Worm (Caenorhabditis elegans): ENCODE data around the gene F58H1.6.

F58H1.6 gene

DNA sequence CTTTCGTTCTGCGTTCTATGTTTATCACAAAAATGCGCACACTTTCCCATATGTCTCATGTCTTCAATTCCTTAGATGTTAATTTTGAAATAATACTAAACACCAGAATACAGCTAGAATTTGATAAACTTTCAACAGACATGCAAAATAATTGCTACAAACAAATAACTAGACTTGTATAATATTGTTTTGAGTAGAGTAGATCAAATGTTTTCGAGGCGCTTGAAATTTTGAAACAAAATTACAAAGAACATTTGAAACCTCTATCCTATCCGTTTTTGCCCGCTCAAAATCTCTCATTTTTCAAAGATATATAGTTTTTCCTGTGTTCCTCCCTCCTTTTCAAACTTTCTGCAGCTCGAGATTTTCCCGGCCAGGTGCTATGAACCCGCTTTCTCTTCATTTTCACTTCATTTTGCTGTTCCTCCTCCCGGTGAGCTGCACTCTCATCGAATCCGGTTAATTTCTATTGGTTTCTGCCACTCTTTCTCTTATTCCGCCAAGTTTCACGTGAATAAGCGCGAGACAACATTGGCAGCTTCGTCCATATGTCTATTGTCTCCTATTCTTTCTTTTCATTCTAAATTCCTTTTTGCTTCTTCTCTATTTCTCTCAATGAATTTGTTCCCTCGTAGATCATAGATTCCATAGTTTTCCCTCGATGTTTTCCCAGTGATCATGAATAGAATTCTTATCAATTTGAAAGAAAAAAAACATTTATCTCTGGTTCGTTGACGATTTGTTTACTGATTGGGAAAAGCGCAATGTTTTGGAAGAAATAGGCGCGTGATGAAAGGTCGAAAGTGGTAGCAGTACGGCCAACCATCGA is 20.5 kb upstream of the F58H1.6 start (continued):
- TF ChIP-seq ceh-18 (tag; optimal IDR thresholded peaks at IDR 0.05) = peak; percentile 23
- TF ChIP-seq che-1 (tag; optimal IDR thresholded peaks at IDR 0.05) = no peak
- TF ChIP-seq ztf-16 (tag; optimal IDR thresholded peaks at IDR 0.05) = no peak
- no peak for TF ChIP-seq pha-2 (tag; optimal IDR thresholded peaks at IDR 0.05)
- TF ChIP-seq C38D4.7 (GFP tag; optimal IDR thresholded peaks at IDR 0.05) = no peak

DNA sequence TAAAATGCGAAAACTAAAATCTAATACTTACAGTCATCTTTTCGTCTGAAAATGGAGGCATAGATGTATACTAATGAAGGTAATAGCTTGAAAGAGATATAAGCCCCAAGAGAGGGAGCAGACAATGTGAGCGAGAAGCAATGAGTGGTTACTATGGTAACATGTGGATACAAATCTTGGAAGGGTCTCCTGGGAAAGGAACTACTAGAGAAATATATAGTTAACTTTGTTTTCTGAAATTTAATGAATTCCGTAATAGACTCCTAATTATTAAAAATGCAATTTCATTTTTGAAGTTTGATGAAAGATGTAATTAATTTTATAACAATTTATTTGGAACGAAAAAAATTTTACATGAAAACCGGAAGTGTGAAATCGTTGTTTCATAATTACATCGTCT is 15.1 kb upstream of the F58H1.6 start, which contains the start of gene osm-6:
Gene osm-6 (minus strand): TSS at position 101 of the 400 bp plus-strand sequence.
- TF ChIP-seq ttx-3 (tag; optimal IDR thresholded peaks at IDR 0.05) (no peak), fax-1 (tag; optimal IDR thresholded peaks at IDR 0.05) (no peak), pat-9 (tag; optimal IDR thresholded peaks at IDR 0.05) (no peak), ref-2 (tag; optimal IDR thresholded peaks at IDR 0.05) (no peak), ceh-30 (tag; optimal IDR thresholded peaks at IDR 0.05) (no peak), pag-3 (tag; optimal IDR thresholded peaks at IDR 0.05; ENCODE audit: borderline replicate concordance) (no peak), zip-5 (tag; optimal IDR thresholded peaks at IDR 0.05) (no peak), sox-2 (GFP tag; IDR thresholded peaks at IDR 0.05) (no peak), dve-1 (tag; optimal IDR thresholded peaks at IDR 0.05) (no peak), K09A11.1 (tag; optimal IDR thresholded peaks at IDR 0.05; ENCODE audit: insufficient read depth) (no peak), ceh-48 (tag; optimal IDR thresholded peaks at IDR 0.05) (no peak)

DNA sequence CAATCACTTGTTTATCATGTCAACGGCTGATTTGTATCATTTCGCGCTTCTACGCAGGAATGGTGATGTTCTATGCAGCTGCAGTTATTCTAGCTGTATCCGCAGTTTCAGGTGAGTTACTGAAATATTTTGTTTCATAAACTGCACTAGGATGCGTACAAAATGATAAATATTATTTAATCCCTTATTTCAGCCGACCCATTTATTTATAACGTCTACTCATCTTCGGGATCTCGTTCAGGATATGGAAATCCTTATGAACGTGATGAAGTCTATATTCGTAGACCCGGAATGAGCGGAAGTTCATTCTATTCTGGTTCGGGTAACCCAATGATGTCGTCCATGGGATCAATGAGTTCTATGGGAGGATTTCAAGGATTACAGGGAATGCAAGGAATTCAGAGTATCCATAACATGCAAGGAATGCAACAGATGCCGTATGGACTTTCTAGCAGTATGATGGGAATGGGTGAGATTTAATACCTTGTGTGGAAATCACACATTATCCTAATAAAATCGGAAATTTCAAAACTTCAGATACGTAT is 13.3 kb upstream of the F58H1.6 start, which contains the start of gene F58H1.2:
Gene F58H1.2 (plus strand): TSS at position 51 of the 545 bp plus-strand sequence.
- no peak for TF ChIP-seq K09A11.1 (tag; optimal IDR thresholded peaks at IDR 0.05; ENCODE audit: insufficient read depth)

DNA sequence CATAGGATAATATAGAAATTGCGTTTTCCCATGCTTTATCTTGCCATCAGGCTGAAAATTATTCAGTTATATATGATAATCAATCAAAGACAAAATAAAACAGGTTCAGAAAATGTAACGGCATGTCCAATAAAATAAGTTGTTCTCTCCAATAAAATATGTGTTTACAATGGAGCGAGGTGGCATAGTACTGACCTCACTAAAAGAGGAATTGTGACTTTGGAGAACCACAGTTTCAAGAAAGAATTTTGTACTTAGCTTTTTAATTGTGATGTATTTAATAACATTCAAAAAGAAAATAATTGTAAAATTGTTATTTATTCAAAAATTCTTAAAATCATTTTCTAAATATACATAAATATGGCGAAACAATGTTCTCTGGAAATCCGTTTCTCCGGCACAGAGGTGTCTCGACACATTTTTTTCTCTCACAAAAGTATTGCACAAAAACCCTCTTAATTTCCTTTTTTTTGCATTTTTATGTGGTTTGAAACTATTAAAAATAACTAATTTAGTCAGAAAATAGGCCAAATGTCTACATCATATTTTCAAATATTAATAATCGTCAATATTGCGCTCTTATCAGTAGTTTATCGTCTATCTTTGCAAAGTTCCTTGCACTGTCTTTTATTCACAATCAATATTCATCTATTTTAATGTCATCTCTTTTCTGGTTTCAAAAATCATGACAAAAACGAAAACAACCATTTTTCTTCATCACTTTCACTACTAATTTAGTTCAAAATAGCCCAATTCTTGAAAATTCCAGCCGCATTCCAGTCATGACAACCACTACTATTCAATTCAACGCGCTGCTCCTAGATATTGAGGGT is 9.0 kb upstream of the F58H1.6 start, which contains the start of the genes aman-2 and F58H1.3:
Gene aman-2 (minus strand): TSS at position 51 of the 833 bp plus-strand sequence.
Gene F58H1.3 (plus strand): TSS at position 783 of the 833 bp plus-strand sequence.
- TF ChIP-seq che-1 (tag; optimal IDR thresholded peaks at IDR 0.05) (no peak), ceh-31 (tag; optimal IDR thresholded peaks at IDR 0.05) (peak; percentile 91), pha-4 (tag; optimal IDR thresholded peaks at IDR 0.05) (no peak), fkh-10 (GFP tag; optimal IDR thresholded peaks at IDR 0.05) (no peak), ztf-16 (tag; optimal IDR thresholded peaks at IDR 0.05) (peak; percentile 12), ceh-48 (tag; optimal IDR thresholded peaks at IDR 0.05) (peak; percentile 35), pat-9 (tag; optimal IDR thresholded peaks at IDR 0.05) (no peak), sox-2 (GFP tag; IDR thresholded peaks at IDR 0.05) (no peak), pax-1 (tag; optimal IDR thresholded peaks at IDR 0.05) (no peak), ama-1 (optimal IDR thresholded peaks at IDR 0.05) (no peak), ceh-6 (GFP tag; optimal IDR thresholded peaks at IDR 0.05) (no peak), eyg-1 (tag; optimal IDR thresholded peaks at IDR 0.05) (no peak), ahr-1 (tag; optimal IDR thresholded peaks at IDR 0.05) (peak; percentile 75), C38D4.7 (GFP tag; optimal IDR thresholded peaks at IDR 0.05) (peak; percentile 13), ets-4 (tag; optimal IDR thresholded peaks at IDR 0.05) (peak; percentile 81), unc-86 (tag; optimal IDR thresholded peaks at IDR 0.05) (peak; percentile 77), zip-5 (tag; optimal IDR thresholded peaks at IDR 0.05) (peak; percentile 96), pag-3 (tag; optimal IDR thresholded peaks at IDR 0.05; ENCODE audit: borderline replicate concordance) (no peak), dmd-4 (tag; optimal IDR thresholded peaks at IDR 0.05; ENCODE audit: borderline replicate concordance) (no peak), ref-2 (tag; optimal IDR thresholded peaks at IDR 0.05) (peak; percentile 86), sox-4 (tag; optimal IDR thresholded peaks at IDR 0.05) (no peak), gmeb-2 (tag; optimal IDR thresholded peaks at IDR 0.05) (no peak), K02D7.2 (tag; optimal IDR thresholded peaks at IDR 0.05) (no peak), hlh-15 (tag; optimal IDR thresholded peaks at IDR 0.05) (peak; percentile 73), npax-4 (tag; optimal IDR thresholded peaks at IDR 0.05) (no peak), fkh-6 (tag; optimal IDR thresholded peaks at IDR 0.05) (no peak), nfya-1 (tag; optimal IDR thresholded peaks at IDR 0.05) (no peak), ceh-24 (tag; optimal IDR thresholded peaks at IDR 0.05) (no peak), hlh-8 (tag; optimal IDR thresholded peaks at IDR 0.05) (peak; percentile 92), madf-2 (tag; optimal IDR thresholded peaks at IDR 0.05) (no peak), F13H6.1 (tag; optimal IDR thresholded peaks at IDR 0.05) (no peak), ceh-19 (GFP tag; optimal IDR thresholded peaks at IDR 0.05) (no peak), nhr-11 (tag; optimal IDR thresholded peaks at IDR 0.05) (no peak), ceh-34 (tag; optimal IDR thresholded peaks at IDR 0.05) (peak; percentile 36), C08G9.2 (tag; optimal IDR thresholded peaks at IDR 0.05) (peak; percentile 72)
